Worm (Caenorhabditis elegans) whole organism, late embryonic: ENCODE data around the gene srh-186.

Source experiments
- F13H6.1 ChIP-seq: sonication (generic microtip); optimal IDR thresholded peaks from 2 replicates; lab custom pipeline; 2016; ENCODE audit warnings: missing genetic modification characterization, missing compliant biosample characterization
- K09A11.1 ChIP-seq: sonication (generic microtip); optimal IDR thresholded peaks from 2 replicates; lab custom pipeline; 2017; ENCODE audit warnings: antibody characterized with exemption, mild to moderate bottlenecking, missing genetic modification characterization, missing compliant biosample characterization; ENCODE audit not compliant: insufficient read depth
- T23F11.4 ChIP-seq: fragments of 200-800 bp; sonication (Bioruptor generic); optimal IDR thresholded peaks from 2 replicates; lab custom pipeline; 2018; ENCODE audit warnings: mild to moderate bottlenecking, missing genetic modification characterization, missing compliant biosample characterization
- Y22D7AL.16 ChIP-seq: sonication (generic microtip); optimal IDR thresholded peaks from 2 replicates; lab custom pipeline; 2016; ENCODE audit warnings: missing genetic modification characterization, missing compliant biosample characterization
- ahr-1 ChIP-seq: sonication (generic microtip); optimal IDR thresholded peaks from 2 replicates; lab custom pipeline; 2016; ENCODE audit warnings: missing genetic modification characterization, missing compliant biosample characterization
- ceh-18 ChIP-seq: sonication (generic microtip); optimal IDR thresholded peaks from 2 replicates; lab custom pipeline; 2016; ENCODE audit warnings: missing genetic modification characterization, missing compliant biosample characterization
- ceh-19 ChIP-seq: fragments of 200-800 bp; sonication (Bioruptor generic); optimal IDR thresholded peaks from 2 replicates; lab custom pipeline; 2018; ENCODE audit warnings: mild to moderate bottlenecking, missing genetic modification characterization, missing compliant biosample characterization
- ceh-30 ChIP-seq: fragments of 150-350 bp; optimal IDR thresholded peaks from 2 replicates; lab custom pipeline; 2014; ENCODE audit warnings: missing biosample characterization, missing genetic modification characterization
- ceh-34 ChIP-seq: sonication (generic microtip); optimal IDR thresholded peaks from 2 replicates; lab custom pipeline; 2016; ENCODE audit warnings: mild to moderate bottlenecking, missing genetic modification characterization, missing compliant biosample characterization
- ceh-9 ChIP-seq: sonication (generic microtip); optimal IDR thresholded peaks from 2 replicates; lab custom pipeline; 2016; ENCODE audit warnings: mild to moderate bottlenecking, missing genetic modification characterization, inconsistent platforms, missing compliant biosample characterization
- dmd-4 ChIP-seq: sonication (generic microtip); optimal IDR thresholded peaks from 2 replicates; lab custom pipeline; 2016; ENCODE audit warnings: borderline replicate concordance, missing genetic modification characterization, missing compliant biosample characterization
- elt-2 ChIP-seq: sonication (generic microtip); optimal IDR thresholded peaks from 2 replicates; lab custom pipeline; 2016; ENCODE audit warnings: missing genetic modification reagents, missing genetic modification characterization, missing compliant biosample characterization
- elt-4 ChIP-seq: sonication (generic microtip); optimal IDR thresholded peaks from 2 replicates; lab custom pipeline; 2016; ENCODE audit warnings: missing genetic modification characterization, missing compliant biosample characterization
- ets-4 ChIP-seq: sonication (generic microtip); optimal IDR thresholded peaks from 2 replicates; lab custom pipeline; 2016; ENCODE audit warnings: missing genetic modification characterization, missing compliant biosample characterization
- eyg-1 ChIP-seq: sonication (generic microtip); optimal IDR thresholded peaks from 2 replicates; lab custom pipeline; 2016; ENCODE audit warnings: missing genotype, missing genetic modification characterization, missing compliant biosample characterization
- fax-1 ChIP-seq: sonication (generic microtip); optimal IDR thresholded peaks from 2 replicates; lab custom pipeline; 2016; ENCODE audit warnings: missing genotype, missing genetic modification characterization, missing compliant biosample characterization
- gmeb-2 ChIP-seq: sonication (generic microtip); optimal IDR thresholded peaks from 2 replicates; lab custom pipeline; 2016; ENCODE audit warnings: missing genetic modification characterization, inconsistent platforms, missing compliant biosample characterization
- hlh-30 ChIP-seq: sonication (generic microtip); optimal IDR thresholded peaks from 2 replicates; lab custom pipeline; 2017; ENCODE audit warnings: antibody characterized with exemption, missing genetic modification characterization, missing compliant biosample characterization; ENCODE audit not compliant: insufficient read depth
- mec-3 ChIP-seq: sonication (generic microtip); optimal IDR thresholded peaks from 2 replicates; lab custom pipeline; 2016; ENCODE audit warnings: borderline replicate concordance, missing genetic modification characterization, missing compliant biosample characterization
- nhr-11 ChIP-seq: fragments of 150-350 bp; optimal IDR thresholded peaks from 2 replicates; lab custom pipeline; 2014; ENCODE audit warnings: missing biosample characterization, missing genetic modification characterization
- odd-2 ChIP-seq: sonication (generic microtip); optimal IDR thresholded peaks from 2 replicates; lab custom pipeline; 2017; ENCODE audit warnings: antibody characterized with exemption, mild to moderate bottlenecking, missing genetic modification characterization, missing compliant biosample characterization
- pag-3 ChIP-seq: sonication (generic microtip); optimal IDR thresholded peaks from 2 replicates; lab custom pipeline; 2016; ENCODE audit warnings: missing compliant biosample characterization, missing genetic modification characterization, borderline replicate concordance
- pat-9 ChIP-seq: fragments of 200-800 bp; sonication (Bioruptor generic); optimal IDR thresholded peaks from 2 replicates; lab custom pipeline; 2018; ENCODE audit warnings: mild to moderate bottlenecking, missing genetic modification characterization, moderate library complexity, missing compliant biosample characterization
- pax-1 ChIP-seq: fragments of 150-350 bp; optimal IDR thresholded peaks from 2 replicates; lab custom pipeline; 2014; ENCODE audit warnings: missing biosample characterization, missing genetic modification characterization
- pha-4 ChIP-seq: fragments of 150-350 bp; optimal IDR thresholded peaks from 2 replicates; lab custom pipeline; 2018; ENCODE audit warnings: missing biosample characterization, missing genetic modification reagents, missing genetic modification characterization
- pqm-1 ChIP-seq: sonication (generic microtip); optimal IDR thresholded peaks from 2 replicates; lab custom pipeline; 2016; ENCODE audit warnings: missing genetic modification characterization, missing compliant biosample characterization
- pros-1 ChIP-seq: fragments of 150-350 bp; optimal IDR thresholded peaks from 2 replicates; lab custom pipeline; 2014; ENCODE audit warnings: missing biosample characterization, missing genetic modification reagents, missing genetic modification characterization
- ref-2 ChIP-seq: sonication (generic microtip); optimal IDR thresholded peaks from 2 replicates; lab custom pipeline; 2016; ENCODE audit warnings: missing genetic modification characterization, missing compliant biosample characterization
- rnt-1 ChIP-seq: sonication (generic microtip); optimal IDR thresholded peaks from 2 replicates; lab custom pipeline; 2016; ENCODE audit warnings: missing genetic modification characterization, missing compliant biosample characterization
- sdc-2 ChIP-seq: sonication (generic microtip); optimal IDR thresholded peaks from 2 replicates; lab custom pipeline; 2016; ENCODE audit warnings: missing genotype, missing genetic modification characterization, missing compliant biosample characterization
- sox-2 ChIP-seq: fragments of 200-800 bp; sonication (Bioruptor generic); IDR thresholded peaks from 2 replicates; pipeline ENCODE4 v1.3.6; 2022; ENCODE audit warnings: missing genetic modification reagents, missing genetic modification characterization, missing compliant biosample characterization
- syd-9 ChIP-seq: sonication (generic microtip); optimal IDR thresholded peaks from 2 replicates; lab custom pipeline; 2016; ENCODE audit warnings: mild to moderate bottlenecking, missing genetic modification characterization, moderate library complexity, missing compliant biosample characterization
- tbx-7 ChIP-seq: sonication (generic microtip); optimal IDR thresholded peaks from 2 replicates; lab custom pipeline; 2016; ENCODE audit warnings: missing genotype, missing genetic modification characterization, missing compliant biosample characterization
- ttx-3 ChIP-seq: sonication (generic microtip); optimal IDR thresholded peaks from 2 replicates; lab custom pipeline; 2016; ENCODE audit warnings: missing genetic modification reagents, missing genetic modification characterization, missing compliant biosample characterization
- ztf-16 ChIP-seq: sonication (generic microtip); optimal IDR thresholded peaks from 2 replicates; lab custom pipeline; 2017; ENCODE audit warnings: missing genetic modification characterization, missing compliant biosample characterization

The srh-186 gene

ce11 chrV:15915919-15916318, 39.7 kb upstream of the srh-186 start, which contains the start of gene gst-38:
gst-38 (minus strand) TSS chrV:15916070.
- TF ChIP-seq ttx-3 (tag; lab: Kevin White, UChicago) = no peak
- TF ChIP-seq pha-4 (tag; lab: Kevin White, UChicago) = no peak
- no peak for TF ChIP-seq hlh-30 (tag; lab: Kevin White, UChicago)

ce11 chrV:15917458-15917857, 38.1 kb upstream of the srh-186 start, which contains the start of gene F35E8.9:
F35E8.9 (minus strand) TSS chrV:15917558.
- TF ChIP-seq T23F11.4 (GFP tag; lab: Kevin White, UChicago) (no peak), nhr-11 (tag; lab: Kevin White, UChicago) (no peak), ref-2 (tag; lab: Kevin White, UChicago) (no peak)

ce11 chrV:15920273-15920672, 35.3 kb upstream of the srh-186 start, which contains the start of gene F35E8.10:
F35E8.10 (minus strand) TSS chrV:15920373.
- TF ChIP-seq F13H6.1 (tag; lab: Kevin White, UChicago) (no peak), tbx-7 (no peak), ceh-19 (GFP tag; lab: Kevin White, UChicago) (no peak), pat-9 (tag; lab: Kevin White, UChicago) (no peak), ceh-18 (tag; lab: Kevin White, UChicago) (no peak), K09A11.1 (no peak)

- TF ChIP-seq elt-2 (tag; lab: Kevin White, UChicago) = peak; percentile 34
- TF ChIP-seq pqm-1 (tag; lab: Kevin White, UChicago) = no peak
- TF ChIP-seq ets-4 (tag; lab: Kevin White, UChicago) = no peak
Measured at ce11 chrV:15921102-15921501, 34.5 kb upstream of the srh-186 start, which contains the start of gene cdr-1. cdr-1 (plus strand) TSS chrV:15921309.

ce11 chrV:15922979-15923378, 32.6 kb upstream of the srh-186 start, which contains the start of gene F35E8.13:
F35E8.13 (plus strand) TSS chrV:15923279.
- no peak for TF ChIP-seq ceh-9
- no peak for TF ChIP-seq fax-1 (tag; lab: Kevin White, UChicago)
- TF ChIP-seq dmd-4 (tag; lab: Kevin White, UChicago) = no peak
- TF ChIP-seq odd-2 = no peak
- TF ChIP-seq pax-1 (tag; lab: Kevin White, UChicago) = no peak
- no peak for TF ChIP-seq sdc-2 (tag; lab: Kevin White, UChicago)
- no peak for TF ChIP-seq pros-1 (tag; lab: Kevin White, UChicago)
- no peak for TF ChIP-seq pqm-1 (tag; lab: Kevin White, UChicago)

- TF ChIP-seq dmd-4 (tag; lab: Kevin White, UChicago) (no peak), fax-1 (tag; lab: Kevin White, UChicago) (no peak), eyg-1 (tag; lab: Kevin White, UChicago) (no peak), rnt-1 (tag; lab: Kevin White, UChicago) (no peak), elt-4 (tag; lab: Kevin White, UChicago) (no peak), sox-2 (GFP tag; lab: Robert Waterston, UW) (no peak), ceh-34 (tag; lab: Kevin White, UChicago) (no peak), gmeb-2 (tag; lab: Kevin White, UChicago) (no peak), ztf-16 (no peak), ahr-1 (tag; lab: Kevin White, UChicago) (no peak), pqm-1 (tag; lab: Kevin White, UChicago) (no peak), ceh-30 (tag; lab: Kevin White, UChicago) (no peak), Y22D7AL.16 (tag; lab: Kevin White, UChicago) (no peak), syd-9 (tag; lab: Kevin White, UChicago) (no peak), hlh-30 (tag; lab: Kevin White, UChicago) (no peak), mec-3 (tag; lab: Kevin White, UChicago) (no peak), pros-1 (tag; lab: Kevin White, UChicago) (no peak), pag-3 (tag; lab: Kevin White, UChicago) (no peak)
Measured at ce11 chrV:15924307-15924706, 31.3 kb upstream of the srh-186 start, which contains the start of gene nhr-108. nhr-108 (minus strand) TSS chrV:15924472.
